Worm (Caenorhabditis elegans): ENCODE results near the gene srh-41.

The srh-41 gene

ce11 chrII:14287277-14287676 lies at the start of gene srh-41:
TSS of gene srh-41 (minus strand) at chrII:14287377.
- TF ChIP-seq K09A11.1 (tag; optimal IDR thresholded peaks at IDR 0.05; ENCODE audit: insufficient read depth) = no peak
- no peak for TF ChIP-seq mec-3 (tag; optimal IDR thresholded peaks at IDR 0.05; ENCODE audit: borderline replicate concordance)
- TF ChIP-seq ttx-3 (tag; optimal IDR thresholded peaks at IDR 0.05) = no peak
- TF ChIP-seq nhr-11 (tag; optimal IDR thresholded peaks at IDR 0.05) = no peak
- no peak for TF ChIP-seq fax-1 (tag; optimal IDR thresholded peaks at IDR 0.05)
- TF ChIP-seq tbx-2 (tag; optimal IDR thresholded peaks at IDR 0.05) = no peak
- TF ChIP-seq lin-11 (tag; optimal IDR thresholded peaks at IDR 0.05) = no peak
- TF ChIP-seq T23F11.4 (GFP tag; optimal IDR thresholded peaks at IDR 0.05) = no peak
- TF ChIP-seq ceh-34 (tag; optimal IDR thresholded peaks at IDR 0.05) = no peak
- no peak for TF ChIP-seq ceh-19 (GFP tag; optimal IDR thresholded peaks at IDR 0.05)
- TF ChIP-seq hlh-15 (tag; optimal IDR thresholded peaks at IDR 0.05) = no peak
- TF ChIP-seq sox-2 (GFP tag; IDR thresholded peaks at IDR 0.05) = no peak
- no peak for TF ChIP-seq syd-9 (tag; optimal IDR thresholded peaks at IDR 0.05)
- TF ChIP-seq pros-1 (tag; optimal IDR thresholded peaks at IDR 0.05) = no peak
- no peak for TF ChIP-seq hlh-6 (tag; optimal IDR thresholded peaks at IDR 0.05)
- TF ChIP-seq dmd-4 (tag; optimal IDR thresholded peaks at IDR 0.05; ENCODE audit: borderline replicate concordance) = no peak
- TF ChIP-seq ceh-18 (tag; optimal IDR thresholded peaks at IDR 0.05) = no peak
- no peak for TF ChIP-seq ets-4 (tag; optimal IDR thresholded peaks at IDR 0.05)
- TF ChIP-seq ceh-31 (tag; optimal IDR thresholded peaks at IDR 0.05) = no peak

DNA sequence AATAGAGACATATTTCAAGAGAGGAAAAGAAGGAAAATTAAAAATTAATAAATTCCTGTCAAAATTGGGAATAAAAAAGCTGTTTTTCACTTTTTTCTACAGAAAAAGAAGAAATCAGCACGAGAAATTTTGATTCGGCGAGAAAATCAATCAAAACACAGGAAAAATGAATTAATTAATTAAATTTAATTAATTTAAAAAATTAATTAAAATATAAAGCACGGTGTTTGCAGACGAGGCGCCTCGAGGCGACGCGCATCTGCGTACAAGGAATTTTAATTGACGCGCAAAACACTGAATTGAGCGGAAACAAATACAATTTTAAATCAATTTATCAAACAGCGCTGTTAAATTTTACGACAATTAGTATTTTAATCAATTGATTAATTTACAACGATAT lies 34.0 kb upstream of the srh-41 start:
- TF ChIP-seq unc-42 (tag; optimal IDR thresholded peaks at IDR 0.05) (peak; percentile 10), ceh-14 (tag; optimal IDR thresholded peaks at IDR 0.05) (peak; percentile 83), ceh-48 (tag; optimal IDR thresholded peaks at IDR 0.05) (no peak), zip-5 (tag; optimal IDR thresholded peaks at IDR 0.05) (no peak)

DNA sequence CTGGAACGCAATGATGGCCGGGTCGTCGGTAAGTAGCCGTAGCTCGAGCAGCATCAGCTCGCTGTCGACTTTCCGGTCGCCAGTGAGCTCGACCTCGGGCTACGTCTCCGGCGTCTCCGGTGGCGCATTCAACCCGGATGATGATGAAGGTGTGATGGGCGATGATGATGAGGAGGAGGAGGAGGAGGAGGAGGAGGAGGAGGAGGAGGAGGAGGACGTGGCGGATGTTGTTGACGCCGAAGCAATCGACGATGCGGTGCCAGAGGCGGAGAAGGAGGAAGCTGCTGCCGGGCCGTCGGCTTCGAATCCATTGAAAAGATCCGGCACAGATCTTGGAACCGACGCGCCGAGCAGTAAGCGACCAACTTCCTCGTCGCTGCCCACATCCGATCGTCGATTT lies 32.0 kb upstream of the srh-41 start:
- TF ChIP-seq pax-1 (tag; optimal IDR thresholded peaks at IDR 0.05) = no peak
- TF ChIP-seq ceh-9 (tag; optimal IDR thresholded peaks at IDR 0.05) = no peak
- no peak for TF ChIP-seq ceh-24 (tag; optimal IDR thresholded peaks at IDR 0.05)
- no peak for TF ChIP-seq hlh-6 (tag; optimal IDR thresholded peaks at IDR 0.05)
- TF ChIP-seq elt-2 (tag; optimal IDR thresholded peaks at IDR 0.05) = no peak
- no peak for TF ChIP-seq pqm-1 (tag; optimal IDR thresholded peaks at IDR 0.05)
- no peak for TF ChIP-seq hlh-15 (tag; optimal IDR thresholded peaks at IDR 0.05)
- no peak for TF ChIP-seq eyg-1 (tag; optimal IDR thresholded peaks at IDR 0.05)
- TF ChIP-seq sox-2 (GFP tag; IDR thresholded peaks at IDR 0.05) = no peak
- no peak for TF ChIP-seq K02D7.2 (tag; optimal IDR thresholded peaks at IDR 0.05)
- TF ChIP-seq ceh-22 (tag; optimal IDR thresholded peaks at IDR 0.05) = no peak

ce11 chrII:14318027-14318426 lies 30.9 kb upstream of the srh-41 start, which contains the start of gene Y54G11A.14:
TSS of gene Y54G11A.14 (plus strand) at chrII:14318158.
- no peak for TF ChIP-seq ceh-6 (GFP tag; optimal IDR thresholded peaks at IDR 0.05)
- TF ChIP-seq ceh-48 (tag; optimal IDR thresholded peaks at IDR 0.05) = no peak
- TF ChIP-seq ceh-45 (GFP tag; IDR thresholded peaks at IDR 0.05) = no peak
- TF ChIP-seq syd-9 (tag; optimal IDR thresholded peaks at IDR 0.05) = no peak
- TF ChIP-seq ets-4 (tag; optimal IDR thresholded peaks at IDR 0.05) = no peak
- TF ChIP-seq ceh-9 (tag; optimal IDR thresholded peaks at IDR 0.05) = no peak
- TF ChIP-seq ceh-31 (tag; optimal IDR thresholded peaks at IDR 0.05) = no peak
- no peak for TF ChIP-seq tbx-2 (tag; optimal IDR thresholded peaks at IDR 0.05)
- TF ChIP-seq dmd-4 (tag; optimal IDR thresholded peaks at IDR 0.05; ENCODE audit: borderline replicate concordance) = no peak
- no peak for TF ChIP-seq sdc-2 (tag; optimal IDR thresholded peaks at IDR 0.05)
- TF ChIP-seq hlh-15 (tag; optimal IDR thresholded peaks at IDR 0.05) = no peak
- no peak for TF ChIP-seq sox-2 (GFP tag; IDR thresholded peaks at IDR 0.05)
- no peak for TF ChIP-seq madf-2 (tag; optimal IDR thresholded peaks at IDR 0.05)
- TF ChIP-seq K02D7.2 (tag; optimal IDR thresholded peaks at IDR 0.05) = no peak
- no peak for TF ChIP-seq Y22D7AL.16 (tag; optimal IDR thresholded peaks at IDR 0.05)
- no peak for TF ChIP-seq ceh-14 (tag; optimal IDR thresholded peaks at IDR 0.05)
- no peak for TF ChIP-seq che-1 (tag; optimal IDR thresholded peaks at IDR 0.05)
- TF ChIP-seq sox-4 (tag; optimal IDR thresholded peaks at IDR 0.05) = no peak
